Fruit fly (Drosophila melanogaster): ENCODE results near the gene Imp.

Gene Imp

DNA sequence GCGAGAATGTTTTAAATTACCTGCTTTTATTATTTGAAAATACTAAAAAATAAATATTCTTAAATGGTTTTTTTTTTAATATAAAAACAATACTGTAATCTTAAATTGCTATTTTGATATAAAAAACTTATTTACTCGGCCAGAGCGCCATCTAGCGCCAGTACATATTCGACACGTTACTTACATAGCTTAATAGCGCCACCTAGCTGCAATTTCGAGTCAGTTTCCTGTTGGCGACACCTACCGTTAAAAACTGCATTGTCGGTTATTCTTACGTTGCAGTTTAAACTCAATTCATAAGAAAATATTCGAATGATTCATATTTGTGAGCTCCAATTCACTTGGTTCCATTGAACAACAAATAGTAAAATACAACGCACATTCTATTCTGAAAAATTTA lies 8.3 kb upstream of the Imp start (continued):
- TF ChIP-seq Ptx1 (GFP tag; IDR thresholded peaks at IDR 0.05) (peak; percentile 67), ara (GFP tag; IDR thresholded peaks at IDR 0.05) (no peak), gcm (GFP tag; optimal IDR thresholded peaks at IDR 0.05) (no peak), Pdp1 (GFP tag; optimal IDR thresholded peaks at IDR 0.05) (peak; percentile 60 to 79), seq (GFP tag; IDR thresholded peaks at IDR 0.05) (no peak), emc (GFP tag; optimal IDR thresholded peaks at IDR 0.05) (peak; percentile 1), dmrt99B (tag; optimal IDR thresholded peaks at IDR 0.05) (peak; percentile 45), wor (GFP tag; IDR thresholded peaks at IDR 0.05) (peak; percentile 34; the same call in 1 of the 2 replicates), ro (GFP tag; IDR thresholded peaks at IDR 0.05) (no peak), ap (GFP tag; IDR thresholded peaks at IDR 0.05) (peak; percentile 29; the same call in 1 of the 2 replicates), CG10366 (GFP tag; IDR thresholded peaks at IDR 0.05) (peak; percentile 55), CG1602 (GFP tag; optimal IDR thresholded peaks at IDR 0.05) (peak; percentile 61), dan (GFP tag; IDR thresholded peaks at IDR 0.05) (no peak), Fer3 (tag; optimal IDR thresholded peaks at IDR 0.05) (peak; percentile 61), CG8388 (GFP tag; optimal IDR thresholded peaks at IDR 0.05) (no peak), hb (GFP tag; IDR thresholded peaks at IDR 0.05; ENCODE audit: partially characterized antibody) (no peak), repo (GFP tag; optimal IDR thresholded peaks at IDR 0.05) (peak; percentile 37), CG8944 (GFP tag; optimal IDR thresholded peaks at IDR 0.05) (peak; percentile 54), aop (GFP tag; IDR thresholded peaks at IDR 0.05) (0 out of 2 replicates have a peak, but pooled peaks have one; percentile 6), CG34376 (GFP tag; optimal IDR thresholded peaks at IDR 0.05) (no peak), hkb (optimal IDR thresholded peaks at IDR 0.05) (no peak), hkb (GFP tag; IDR thresholded peaks at IDR 0.05) (peak; percentile 12; the same call in 1 of the 2 replicates), CG5245 (GFP tag; optimal IDR thresholded peaks at IDR 0.05) (peak; percentile 81), zf30C (GFP tag; optimal IDR thresholded peaks at IDR 0.05) (no peak), CkIIα-i1 (GFP tag; IDR thresholded peaks at IDR 0.05) (no peak), CG17912 (GFP tag; optimal IDR thresholded peaks at IDR 0.05) (peak; percentile 65), CG9932 (GFP tag; IDR thresholded peaks at IDR 0.05) (peak; percentile 71), schlank (tag; optimal IDR thresholded peaks at IDR 0.05) (no peak), Dp (GFP tag; optimal IDR thresholded peaks at IDR 0.05) (peak; percentile 13), CG6813 (GFP tag; optimal IDR thresholded peaks at IDR 0.05) (peak; percentile 25), CG6683 (GFP tag; optimal IDR thresholded peaks at IDR 0.05) (no peak), sr (GFP tag; IDR thresholded peaks at IDR 0.05) (0 out of 3 replicates have a peak, but pooled peaks have one; percentile 8), CG14014 (GFP tag; IDR thresholded peaks at IDR 0.05) (peak; percentile 63), Dip2 (GFP tag; IDR thresholded peaks at IDR 0.05) (no peak), D19B (GFP tag; optimal IDR thresholded peaks at IDR 0.05) (no peak), Taf1 (GFP tag; IDR thresholded peaks at IDR 0.05) (no peak), ham (GFP tag; IDR thresholded peaks at IDR 0.05) (no peak), CG2875 (GFP tag; optimal IDR thresholded peaks at IDR 0.05) (no peak), CG8478 (optimal IDR thresholded peaks at IDR 0.05) (no peak), CG31365 (tag; optimal IDR thresholded peaks at IDR 0.05) (peak; percentile 40), al (GFP tag; IDR thresholded peaks at IDR 0.05) (peak; percentile 22; the same call in 1 of the 2 replicates), sens-2 (GFP tag; IDR thresholded peaks at IDR 0.05) (no peak), exex (tag; optimal IDR thresholded peaks at IDR 0.05) (no peak), Gsc (GFP tag; IDR thresholded peaks at IDR 0.05) (no peak), vnd (GFP tag; IDR thresholded peaks at IDR 0.05; ENCODE audit: partially characterized antibody) (no peak), CG9437 (GFP tag; optimal IDR thresholded peaks at IDR 0.05) (peak; percentile 70), sc (optimal IDR thresholded peaks at IDR 0.05) (no peak), sc (GFP tag; optimal IDR thresholded peaks at IDR 0.05) (no peak), CHES-1-like (GFP tag; optimal IDR thresholded peaks at IDR 0.05) (peak; percentile 32), CG4617 (GFP tag; optimal IDR thresholded peaks at IDR 0.05; ENCODE audit: borderline replicate concordance) (peak; percentile 32), CG13424 (tag; optimal IDR thresholded peaks at IDR 0.05) (peak; percentile 42), CG10431 (GFP tag; optimal IDR thresholded peaks at IDR 0.05) (peak; percentile 10)
